Fruit fly (Drosophila melanogaster): ENCODE measurements around the gene CG5762.

dm6 chr3R:24368064-24368463 is 6.6 kb upstream of the CG5762 start, which contains the start of the genes CG42812 and CG33341:
- TF ChIP-seq psq (optimal IDR thresholded peaks at IDR 0.05), result no peak
- no peak for TF ChIP-seq usp (GFP tag; optimal IDR thresholded peaks at IDR 0.05)
- TF ChIP-seq CG8478 (optimal IDR thresholded peaks at IDR 0.05), result no peak
